Worm (Caenorhabditis elegans) whole organism, L4/young adult: ENCODE results near the gene tra-2.

Source experiments
- dao-5 ChIP-seq: sonication (generic microtip); optimal IDR thresholded peaks from 2 replicates; lab custom pipeline; 2016; ENCODE audit warnings: missing genotype, missing genetic modification characterization, moderate library complexity, missing compliant biosample characterization
- him-1 ChIP-seq: sonication (generic microtip); optimal IDR thresholded peaks from 2 replicates; lab custom pipeline; 2016; ENCODE audit warnings: missing genotype, missing genetic modification reagents, missing genetic modification characterization, missing compliant biosample characterization

DNA sequence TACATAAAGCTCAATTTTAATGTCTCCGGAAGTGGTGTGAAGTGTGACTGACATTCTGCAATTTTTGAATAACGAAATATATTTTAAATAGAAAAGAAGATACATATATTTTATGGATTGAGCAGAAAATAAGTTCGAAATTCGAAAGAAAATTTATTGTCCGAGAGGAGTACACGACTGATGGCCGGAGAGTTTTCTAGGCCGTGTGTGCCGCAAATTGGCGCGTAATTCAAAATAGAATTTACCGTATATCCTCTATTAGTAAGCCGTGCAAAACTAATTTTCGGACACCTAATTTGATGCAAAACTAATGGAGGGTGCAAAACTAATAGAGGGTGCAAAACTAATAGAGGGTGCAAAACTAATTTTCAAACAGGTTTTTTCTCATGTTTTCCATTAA lies 52.2 kb downstream of the tra-2 start, which contains the start of gene cyn-10:
- TF ChIP-seq dao-5 (no peak), him-1 (peak; percentile 42)
